Fruit fly (Drosophila melanogaster): Measurements from ENCODE around the gene CG17141.

Gene CG17141

dm6 chr3R:22751111-22751510 lies 3.7 kb upstream of the CG17141 start (continued):
- TF ChIP-seq Sox102F (GFP tag; optimal IDR thresholded peaks at IDR 0.05) (no peak), CG1832 (GFP tag; optimal IDR thresholded peaks at IDR 0.05) (no peak), chm (GFP tag; IDR thresholded peaks at IDR 0.05) (no peak), aop (GFP tag; IDR thresholded peaks at IDR 0.05) (no peak), CG2678 (tag; optimal IDR thresholded peaks at IDR 0.05) (no peak), repo (GFP tag; optimal IDR thresholded peaks at IDR 0.05) (no peak), Ada2b (GFP tag; IDR thresholded peaks at IDR 0.05) (peak; percentile 23; the same call in 1 of the 2 replicates), CG3407 (GFP tag; optimal IDR thresholded peaks at IDR 0.05) (no peak), danr (GFP tag; IDR thresholded peaks at IDR 0.05) (no peak), Drgx (GFP tag; IDR thresholded peaks at IDR 0.05) (0 out of 2 replicates have a peak, but pooled peaks have one; percentile 28), pan (optimal IDR thresholded peaks at IDR 0.05) (no peak), pan (GFP tag; optimal IDR thresholded peaks at IDR 0.05 in 1 of 2, IDR thresholded peaks at IDR 0.05 in 1 of 2) (peak in 1 of 2 experiments; percentile 6), CG12104 (GFP tag; optimal IDR thresholded peaks at IDR 0.05) (no peak), onecut (GFP tag; IDR thresholded peaks at IDR 0.05) (peak; percentile 49; the same call in 1 of the 2 replicates), gsb (GFP tag; IDR thresholded peaks at IDR 0.05) (no peak), Xrp1 (GFP tag; IDR thresholded peaks at IDR 0.05) (0 out of 2 replicates have a peak, but pooled peaks have one; percentile 19), ttk (GFP tag; IDR thresholded peaks at IDR 0.05) (no peak), CG15479 (GFP tag; optimal IDR thresholded peaks at IDR 0.05) (no peak), ci (GFP tag; IDR thresholded peaks at IDR 0.05) (peak; percentile 5; the same call in 1 of the 3 replicates), maf-S (GFP tag; optimal IDR thresholded peaks at IDR 0.05) (no peak), ind (GFP tag; optimal IDR thresholded peaks at IDR 0.05) (no peak), CG1603 (tag; optimal IDR thresholded peaks at IDR 0.05) (peak; percentile 3), cg (GFP tag; optimal IDR thresholded peaks at IDR 0.05) (peak; percentile 60), CG43689 (GFP tag; IDR thresholded peaks at IDR 0.05) (no peak), lola (GFP tag; optimal IDR thresholded peaks at IDR 0.05) (no peak), unpg (GFP tag; optimal IDR thresholded peaks at IDR 0.05) (peak; percentile 2), CG16863 (GFP tag; optimal IDR thresholded peaks at IDR 0.05) (no peak), Mrtf (GFP tag; IDR thresholded peaks at IDR 0.05) (no peak), CG11247 (GFP tag; IDR thresholded peaks at IDR 0.05) (no peak), D19A (tag; optimal IDR thresholded peaks at IDR 0.05) (no peak), ato (GFP tag; IDR thresholded peaks at IDR 0.05; ENCODE audit: partially characterized antibody) (no peak), CG11085 (GFP tag; IDR thresholded peaks at IDR 0.05) (no peak), Adf1 (GFP tag; IDR thresholded peaks at IDR 0.05) (no peak), CG4424 (GFP tag; optimal IDR thresholded peaks at IDR 0.05) (no peak), Ravus (GFP tag; IDR thresholded peaks at IDR 0.05) (no peak), nerfin-1 (tag; optimal IDR thresholded peaks at IDR 0.05) (peak; percentile 15), CG11695 (GFP tag; IDR thresholded peaks at IDR 0.05) (0 out of 3 replicates have a peak, but pooled peaks have one; percentile 17), z (GFP tag; IDR thresholded peaks at IDR 0.05) (no peak), CG7963 (GFP tag; IDR thresholded peaks at IDR 0.05; ENCODE audit: partially characterized antibody) (no peak), hkb (optimal IDR thresholded peaks at IDR 0.05) (no peak), hkb (GFP tag; IDR thresholded peaks at IDR 0.05) (peak; percentile 35; the same call in 1 of the 2 replicates), Max (GFP tag; optimal IDR thresholded peaks at IDR 0.05) (no peak), Med (GFP tag) (peak; percentile 75), Asciz (GFP tag; optimal IDR thresholded peaks at IDR 0.05) (no peak), Fer1 (GFP tag; optimal IDR thresholded peaks at IDR 0.05) (no peak), tna (GFP tag; IDR thresholded peaks at IDR 0.05; ENCODE audit: partially characterized antibody) (no peak), CG8388 (GFP tag; optimal IDR thresholded peaks at IDR 0.05) (no peak)
